Fruit fly (Drosophila melanogaster): ENCODE measurements around the gene CG31546.

- TF ChIP-seq CG14655 (GFP tag; optimal IDR thresholded peaks at IDR 0.05) (no peak), Ets98B (GFP tag; IDR thresholded peaks at IDR 0.05) (no peak), CG17806 (tag; optimal IDR thresholded peaks at IDR 0.05) (peak; percentile 29), Snoo (tag; optimal IDR thresholded peaks at IDR 0.05) (peak; percentile 35), Pif1B (GFP tag; optimal IDR thresholded peaks at IDR 0.05) (no peak), gl (tag; optimal IDR thresholded peaks at IDR 0.05) (no peak), EcR (GFP tag; optimal IDR thresholded peaks at IDR 0.05) (no peak), CG9948 (tag; optimal IDR thresholded peaks at IDR 0.05) (peak; percentile 40), rn (GFP tag; IDR thresholded peaks at IDR 0.05) (no peak), Pif1A (GFP tag; optimal IDR thresholded peaks at IDR 0.05) (no peak), CG8159 (tag; optimal IDR thresholded peaks at IDR 0.05) (peak; percentile 32), CG12605 (GFP tag; IDR thresholded peaks at IDR 0.05) (no peak), CG8301 (tag; optimal IDR thresholded peaks at IDR 0.05) (peak; percentile 11)
Observed at dm6 chr3R:5601044-5601523, 34.3 kb downstream of the CG31546 start, which contains the start of the genes kra and SecS.

Data from whole organism, pupa.